Worm (Caenorhabditis elegans) whole organism, L1 larva: Measurements from ENCODE around the gene mai-2.

Source experiments
- ceh-90 ChIP-seq: sonication (generic microtip); optimal IDR thresholded peaks from 2 replicates; lab custom pipeline; 2016; ENCODE audit warnings: missing genetic modification characterization, missing compliant biosample characterization
- efl-1 ChIP-seq, 4 experiments: fragments of 150-350 bp; optimal IDR thresholded peaks in 3 of 4; peaks in 1 of 4; 1 replicate in 1 of 4; 2 replicates in 3 of 4; lab custom pipeline; 2014; ENCODE audit warnings: missing biosample characterization in 2 of 4, missing genetic modification characterization in 2 of 4, missing genetic modification reagents in 2 of 4
- egl-27 ChIP-seq, 2 experiments: fragments of 150-350 bp in 1 of 2; sonication (generic microtip); optimal IDR thresholded peaks; 3 replicates each; lab custom pipeline; 2017 to 2018; ENCODE audit warnings: missing biosample characterization in 2 of 2, missing genetic modification characterization in 2 of 2, missing genetic modification reagents in 2 of 2
- nhr-11 ChIP-seq: fragments of 150-350 bp; optimal IDR thresholded peaks from 2 replicates; lab custom pipeline; 2014; ENCODE audit warnings: missing biosample characterization, missing genetic modification characterization
- snpc-4 ChIP-seq: fragments of 150-350 bp; optimal IDR thresholded peaks from 2 replicates; lab custom pipeline; 2014; ENCODE audit warnings: missing biosample characterization, missing genetic modification characterization
- sptf-1 ChIP-seq: fragments of 150-350 bp; optimal IDR thresholded peaks from 2 replicates; lab custom pipeline; 2014; ENCODE audit warnings: missing biosample characterization, missing genetic modification characterization
- tbx-2 ChIP-seq: sonication (generic microtip); optimal IDR thresholded peaks from 2 replicates; lab custom pipeline; 2016; ENCODE audit warnings: missing genetic modification characterization, missing compliant biosample characterization

DNA sequence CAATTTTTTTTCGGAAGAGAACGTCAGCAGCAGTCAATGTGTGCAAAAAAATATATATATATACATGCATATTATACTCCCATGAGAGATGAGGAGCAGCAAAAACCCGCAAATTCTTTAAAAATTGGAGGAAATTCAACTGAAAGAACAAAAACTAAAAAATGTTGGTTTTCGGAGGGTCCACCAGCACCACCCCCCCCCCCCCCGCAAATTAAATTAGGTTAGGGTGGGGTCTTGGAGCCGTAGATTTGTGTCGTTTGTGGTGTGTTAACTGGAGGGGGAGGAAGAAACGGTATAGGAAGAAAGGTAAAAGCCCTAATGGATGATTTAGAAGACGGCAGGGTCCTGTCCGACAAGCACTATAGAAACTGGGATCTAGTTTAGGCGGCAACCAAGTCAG lies 37.4 kb upstream of the mai-2 start:
- TF ChIP-seq egl-27 (tag; optimal IDR thresholded peaks at IDR 0.05; lab: Kevin White, UChicago), result no peak
- no peak for TF ChIP-seq tbx-2 (tag; lab: Kevin White, UChicago)
- no peak for TF ChIP-seq ceh-90 (tag; lab: Kevin White, UChicago)
- no peak for TF ChIP-seq snpc-4
- no peak for TF ChIP-seq nhr-11
- no peak for TF ChIP-seq efl-1 (optimal IDR thresholded peaks at IDR 0.05; lab: Kevin White, UChicago)
- peak in 1 of 2 experiments; percentile 41 for TF ChIP-seq efl-1 (GFP tag; optimal IDR thresholded peaks at IDR 0.05 in 1 of 2; lab: Kevin White, UChicago)
- no peak for TF ChIP-seq sptf-1 (tag; lab: Kevin White, UChicago)
